Worm (Caenorhabditis elegans) whole organism, L3 larva: ENCODE measurements around the gene str-176.

Experiments used
- R02D3.7 ChIP-seq: fragments of 150-350 bp; optimal IDR thresholded peaks from 2 replicates; lab custom pipeline; 2014; ENCODE audit warnings: missing biosample characterization, missing genetic modification characterization
- aly-2 ChIP-seq: fragments of 150-350 bp; optimal IDR thresholded peaks from 2 replicates; lab custom pipeline; 2014; ENCODE audit warnings: missing biosample characterization, missing genetic modification characterization
- ama-1 ChIP-seq: fragments of 150-350 bp; optimal IDR thresholded peaks from 2 replicates; lab custom pipeline; 2018
- ceh-16 ChIP-seq: sonication (generic microtip); optimal IDR thresholded peaks from 2 replicates; lab custom pipeline; 2017; ENCODE audit warnings: missing biosample characterization, missing genetic modification characterization
- ceh-28 ChIP-seq: fragments of 150-350 bp; optimal IDR thresholded peaks from 2 replicates; lab custom pipeline; 2014; ENCODE audit warnings: missing biosample characterization, missing genetic modification reagents, missing genetic modification characterization
- ceh-9 ChIP-seq: sonication (generic microtip); optimal IDR thresholded peaks from 2 replicates; lab custom pipeline; 2018; ENCODE audit warnings: missing biosample characterization, missing genetic modification characterization
- daf-12 ChIP-seq: fragments of 150-350 bp; optimal IDR thresholded peaks from 2 replicates; lab custom pipeline; 2014; ENCODE audit warnings: missing biosample characterization, missing genetic modification reagents, missing genetic modification characterization
- egl-5 ChIP-seq: fragments of 150-350 bp; optimal IDR thresholded peaks from 2 replicates; lab custom pipeline; 2017; ENCODE audit warnings: missing biosample characterization, missing genetic modification reagents, missing genetic modification characterization, inconsistent platforms
- elt-1 ChIP-seq: fragments of 150-350 bp; optimal IDR thresholded peaks from 2 replicates; lab custom pipeline; 2014; ENCODE audit warnings: missing biosample characterization, missing genetic modification characterization
- elt-3 ChIP-seq, 3 experiments: fragments of 150-350 bp in 1 of 3; sonication (generic microtip) in 2 of 3; optimal IDR thresholded peaks; 2 replicates in 2 of 3; 4 replicates in 1 of 3; lab custom pipeline; 2014 to 2017; ENCODE audit warnings: missing biosample characterization in 3 of 3, missing genetic modification characterization in 3 of 3
- eor-1 ChIP-seq, 2 experiments: fragments of 150-350 bp; optimal IDR thresholded peaks; 2 replicates each; lab custom pipeline; 2014 to 2018; ENCODE audit warnings: missing biosample characterization in 2 of 2, missing genetic modification characterization in 2 of 2
- fkh-10 ChIP-seq: sonication (generic microtip); optimal IDR thresholded peaks from 2 replicates; lab custom pipeline; 2017; ENCODE audit warnings: missing biosample characterization, missing genetic modification reagents, missing genetic modification characterization
- fkh-2 ChIP-seq: fragments of 150-350 bp; optimal IDR thresholded peaks from 2 replicates; lab custom pipeline; 2014; ENCODE audit warnings: missing biosample characterization, missing genetic modification reagents, missing genetic modification characterization
- hmg-11 ChIP-seq: sonication (generic microtip); optimal IDR thresholded peaks from 2 replicates; lab custom pipeline; 2016; ENCODE audit warnings: missing genetic modification characterization, missing compliant biosample characterization
- jun-1 ChIP-seq: fragments of 150-350 bp; optimal IDR thresholded peaks from 2 replicates; lab custom pipeline; 2014; ENCODE audit warnings: missing biosample characterization, missing genetic modification reagents, missing genetic modification characterization
- lsy-12 ChIP-seq: sonication (generic microtip); optimal IDR thresholded peaks from 2 replicates; lab custom pipeline; 2016; ENCODE audit warnings: mild to moderate bottlenecking, missing genetic modification characterization, missing compliant biosample characterization
- mdl-1 ChIP-seq: fragments of 150-350 bp; optimal IDR thresholded peaks from 2 replicates; lab custom pipeline; 2014; ENCODE audit warnings: missing biosample characterization, missing genetic modification characterization
- nfya-1 ChIP-seq: sonication (generic microtip); optimal IDR thresholded peaks from 2 replicates; lab custom pipeline; 2017; ENCODE audit warnings: missing genetic modification characterization, mild to moderate bottlenecking, missing compliant biosample characterization, antibody characterized with exemption, moderate library complexity; ENCODE audit not compliant: insufficient read depth
- nhr-11 ChIP-seq: fragments of 150-350 bp; optimal IDR thresholded peaks from 2 replicates; lab custom pipeline; 2014; ENCODE audit warnings: missing biosample characterization, missing genetic modification characterization
- nhr-12 ChIP-seq: fragments of 150-350 bp; optimal IDR thresholded peaks from 2 replicates; lab custom pipeline; 2014; ENCODE audit warnings: missing biosample characterization, missing genetic modification characterization
- nhr-23 ChIP-seq: fragments of 150-350 bp; optimal IDR thresholded peaks from 2 replicates; lab custom pipeline; 2014; ENCODE audit warnings: missing biosample characterization, missing genetic modification reagents, missing genetic modification characterization
- nhr-237 ChIP-seq: fragments of 150-350 bp; optimal IDR thresholded peaks from 2 replicates; lab custom pipeline; 2014; ENCODE audit warnings: missing biosample characterization, missing genetic modification characterization
- nhr-25 ChIP-seq: sonication (generic microtip); optimal IDR thresholded peaks from 2 replicates; lab custom pipeline; 2017; ENCODE audit warnings: missing biosample characterization, missing genetic modification characterization
- nhr-28 ChIP-seq: fragments of 150-350 bp; optimal IDR thresholded peaks from 2 replicates; lab custom pipeline; 2014; ENCODE audit warnings: missing biosample characterization, missing genetic modification characterization
- nhr-43 ChIP-seq: sonication (generic microtip); optimal IDR thresholded peaks from 2 replicates; lab custom pipeline; 2016; ENCODE audit warnings: mild to moderate bottlenecking, missing genetic modification characterization, missing compliant biosample characterization; ENCODE audit not compliant: poor library complexity, severe bottlenecking
- nhr-76 ChIP-seq: fragments of 150-350 bp; sonication (generic microtip); optimal IDR thresholded peaks from 5 replicates; lab custom pipeline; 2014; ENCODE audit warnings: missing biosample characterization, missing genetic modification characterization
- nhr-77 ChIP-seq: fragments of 150-350 bp; optimal IDR thresholded peaks from 2 replicates; lab custom pipeline; 2014; ENCODE audit warnings: missing biosample characterization, missing genetic modification characterization
- pqm-1 ChIP-seq: fragments of 150-350 bp; optimal IDR thresholded peaks from 2 replicates; lab custom pipeline; 2017; ENCODE audit warnings: missing biosample characterization, missing genetic modification characterization, inconsistent platforms
- snpc-4 ChIP-seq: fragments of 150-350 bp; optimal IDR thresholded peaks from 2 replicates; lab custom pipeline; 2014; ENCODE audit warnings: missing biosample characterization, missing genetic modification characterization
- tbx-2 ChIP-seq: sonication (generic microtip); optimal IDR thresholded peaks from 2 replicates; lab custom pipeline; 2016; ENCODE audit warnings: mild to moderate bottlenecking, missing genetic modification characterization, missing compliant biosample characterization
- zag-1 ChIP-seq: fragments of 150-350 bp; optimal IDR thresholded peaks from 2 replicates; lab custom pipeline; 2014; ENCODE audit warnings: missing biosample characterization, missing genetic modification characterization
- ztf-11 ChIP-seq: fragments of 150-350 bp; optimal IDR thresholded peaks from 2 replicates; lab custom pipeline; 2014; ENCODE audit warnings: missing biosample characterization, missing genetic modification characterization
- ztf-4 ChIP-seq: fragments of 150-350 bp; optimal IDR thresholded peaks from 2 replicates; lab custom pipeline; 2014; ENCODE audit warnings: missing biosample characterization, missing genetic modification characterization

The str-176 gene

DNA sequence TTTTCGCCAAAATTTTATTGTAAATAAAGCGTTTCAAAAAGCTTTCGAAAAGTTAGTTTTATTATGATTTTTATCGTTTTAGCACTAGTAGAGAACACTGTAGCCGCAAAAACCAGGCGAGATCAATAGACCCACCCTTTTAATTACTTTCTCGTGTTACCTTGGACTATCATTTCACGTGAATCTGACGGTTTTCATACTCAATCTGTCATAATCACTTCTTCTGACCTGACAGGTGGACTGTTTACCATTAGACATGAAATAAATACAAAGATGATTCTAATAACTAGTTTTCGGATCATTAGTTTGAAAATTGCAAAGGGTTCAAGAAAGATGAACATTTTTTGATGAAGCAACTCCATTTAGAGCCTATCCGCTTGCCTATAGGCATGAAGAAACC is 547 bp downstream of the str-176 start (continued):
- TF ChIP-seq tbx-2 (no peak), eor-1 (tag; optimal IDR thresholded peaks at IDR 0.05; lab: Kevin White, UChicago) (no peak), ztf-4 (tag; lab: Kevin White, UChicago) (no peak)
- TF ChIP-seq, all 47 proteins: peak for 6

DNA sequence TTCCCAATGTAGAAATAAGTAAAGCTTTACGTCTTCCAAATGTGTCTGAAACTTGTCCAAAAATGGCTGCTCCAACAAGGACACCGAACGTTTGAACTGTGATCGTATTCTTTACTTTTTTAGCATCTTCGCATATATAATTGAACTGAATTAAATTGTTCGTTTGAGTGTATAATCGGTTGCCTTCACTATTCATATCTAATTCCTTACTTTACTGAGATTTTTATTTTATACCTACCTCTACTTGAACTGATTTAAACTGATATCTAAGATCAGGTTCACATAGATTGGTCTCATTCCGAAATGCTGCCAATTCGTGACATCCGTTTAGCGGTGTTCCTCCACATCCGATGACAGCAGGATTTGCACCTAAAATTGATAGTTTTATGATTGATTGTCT is 1.2 kb downstream of the str-176 start:
- no peak for TF ChIP-seq eor-1 (tag; optimal IDR thresholded peaks at IDR 0.05; lab: Kevin White, UChicago)
- no peak for TF ChIP-seq nhr-237 (tag; lab: Kevin White, UChicago)
- TF ChIP-seq ceh-28 (tag; lab: Kevin White, UChicago): no peak
- no peak for TF ChIP-seq aly-2 (tag; lab: Kevin White, UChicago)
- TF ChIP-seq snpc-4 (tag; lab: Kevin White, UChicago): no peak
- no peak for TF ChIP-seq hmg-11 (tag; lab: Kevin White, UChicago)
- no peak for TF ChIP-seq elt-1 (tag; lab: Kevin White, UChicago)
- no peak for TF ChIP-seq nhr-11 (tag; lab: Kevin White, UChicago)
- TF ChIP-seq nhr-28 (tag; lab: Kevin White, UChicago): no peak
- TF ChIP-seq pqm-1 (tag; lab: Kevin White, UChicago): no peak
- no peak for TF ChIP-seq mdl-1 (tag; lab: Kevin White, UChicago)
- no peak for TF ChIP-seq nhr-12
- no peak for TF ChIP-seq R02D3.7 (tag; lab: Kevin White, UChicago)
- TF ChIP-seq elt-3 (tag; optimal IDR thresholded peaks at IDR 0.05; lab: Kevin White, UChicago): no peak

DNA sequence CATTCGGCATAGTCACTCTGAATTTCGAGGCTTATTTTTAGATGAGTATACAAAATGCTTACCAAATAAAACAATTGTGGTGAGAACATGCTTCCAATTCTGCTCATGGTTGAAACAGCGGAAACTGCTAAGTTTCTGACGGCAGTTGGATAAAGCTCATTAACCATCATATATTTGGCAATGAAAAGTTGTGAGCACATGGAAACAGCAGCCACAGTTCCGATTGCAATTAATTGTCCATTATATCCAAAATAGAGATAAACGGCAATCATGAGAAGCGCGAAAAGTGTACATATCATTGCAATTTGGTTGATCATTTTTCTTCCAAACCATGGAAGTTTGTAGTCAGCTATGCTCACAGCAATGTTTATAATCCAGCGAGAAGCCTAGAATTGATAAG is 2.4 kb downstream of the str-176 start:
- TF ChIP-seq ceh-16 (tag; lab: Kevin White, UChicago): no peak

ce11 chrIV:8460208-8460607 is 3.4 kb downstream of the str-176 start, which contains the start of gene ant-1.4:
Gene ant-1.4, minus strand, starts transcription at chrIV:8460308.
- TF ChIP-seq egl-5 (tag; lab: Kevin White, UChicago): no peak
- TF ChIP-seq nhr-76 (tag; lab: Kevin White, UChicago): no peak
- no peak for TF ChIP-seq lsy-12 (tag; lab: Kevin White, UChicago)
- TF ChIP-seq nhr-28 (tag; lab: Kevin White, UChicago): no peak
- TF ChIP-seq nhr-77 (tag; lab: Kevin White, UChicago): no peak
- TF ChIP-seq ama-1 (lab: Kevin White, UChicago): no peak
- TF ChIP-seq ceh-9 (tag; lab: Kevin White, UChicago): no peak
- no peak for TF ChIP-seq snpc-4 (tag; lab: Kevin White, UChicago)
- no peak for TF ChIP-seq ztf-4 (tag; lab: Kevin White, UChicago)
- no peak for TF ChIP-seq aly-2 (tag; lab: Kevin White, UChicago)
- no peak for TF ChIP-seq nhr-237 (tag; lab: Kevin White, UChicago)
- no peak for TF ChIP-seq nfya-1 (tag; lab: Kevin White, UChicago)
- no peak for TF ChIP-seq zag-1 (tag; lab: Kevin White, UChicago)
- no peak for TF ChIP-seq daf-12 (tag; lab: Kevin White, UChicago)

ce11 chrIV:8456899-8457298 is 6.7 kb downstream of the str-176 start, which contains the start of gene syx-4:
Gene syx-4, plus strand, starts transcription at chrIV:8457280.
- TF ChIP-seq fkh-10 (GFP tag; lab: Kevin White, UChicago): no peak
- TF ChIP-seq ztf-11 (tag; lab: Kevin White, UChicago): no peak
- no peak for TF ChIP-seq jun-1 (tag; lab: Kevin White, UChicago)
- no peak for TF ChIP-seq ceh-9 (tag; lab: Kevin White, UChicago)
- no peak for TF ChIP-seq nhr-43 (tag; lab: Kevin White, UChicago)
- no peak for TF ChIP-seq nhr-23 (tag; lab: Kevin White, UChicago)
- TF ChIP-seq fkh-2 (tag; lab: Kevin White, UChicago): no peak
- TF ChIP-seq nhr-76 (tag; lab: Kevin White, UChicago): no peak
- TF ChIP-seq nhr-25 (tag; lab: Kevin White, UChicago): no peak
- TF ChIP-seq, all 47 proteins: peak for 0
